Worm (Caenorhabditis elegans): Measurements from ENCODE around the gene srbc-61.
"Not testable (repeated sequence)": the region's sequence is repeated elsewhere in the genome, so short reads cannot be mapped to it uniquely, and the experiment has no call there.

srbc-61 gene

ce11 chrV:17460061-17460460 is 16.5 kb upstream of the srbc-61 start, which contains the start of gene srz-48:
Gene srz-48 (minus strand): TSS chrV:17460161.
- TF ChIP-seq lag-1 (GFP tag; IDR thresholded peaks at IDR 0.05) (no peak), snpc-3.4 (tag; optimal IDR thresholded peaks at IDR 0.05) (no peak)

- not testable (repeated sequence) for TF ChIP-seq snpc-1.3 (tag; optimal IDR thresholded peaks at IDR 0.05; ENCODE audit: insufficient read depth); ztf-26 (tag; optimal IDR thresholded peaks at IDR 0.05); let-607 (tag; optimal IDR thresholded peaks at IDR 0.05)
Measured at ce11 chrV:17464278-17464677, 12.3 kb upstream of the srbc-61 start, which contains the start of gene F20E11.7. Gene F20E11.7 (plus strand): TSS chrV:17464578.

- TF ChIP-seq athp-1 (tag; optimal IDR thresholded peaks at IDR 0.05), result no peak
- TF ChIP-seq cebp-1 (GFP tag; IDR thresholded peaks at IDR 0.05), result no peak
- no peak for TF ChIP-seq cebp-1 (tag; optimal IDR thresholded peaks at IDR 0.05)
- no peak for TF ChIP-seq hmg-1.2 (GFP tag; IDR thresholded peaks at IDR 0.05)
- TF ChIP-seq repo-1 (tag; optimal IDR thresholded peaks at IDR 0.05), result no peak
- no peak for TF ChIP-seq F33H1.4 (GFP tag; IDR thresholded peaks at IDR 0.05)
- TF ChIP-seq Y56A3A.18 (GFP tag; IDR thresholded peaks at IDR 0.05), result no peak
- no peak for TF ChIP-seq lin-26 (GFP tag; IDR thresholded peaks at IDR 0.05)
- no peak for TF ChIP-seq mcd-1 (GFP tag; IDR thresholded peaks at IDR 0.05)
- TF ChIP-seq ztf-26 (tag; optimal IDR thresholded peaks at IDR 0.05), result no peak
- no peak for TF ChIP-seq egl-18 (GFP tag; IDR thresholded peaks at IDR 0.05)
- no peak for TF ChIP-seq rpc-1 (optimal IDR thresholded peaks at IDR 0.05)
- TF ChIP-seq rpc-1 (tag; optimal IDR thresholded peaks at IDR 0.05), result no peak
- no peak for TF ChIP-seq pha-4 (tag; optimal IDR thresholded peaks at IDR 0.05)
- TF ChIP-seq Y53F4B.3 (GFP tag; IDR thresholded peaks at IDR 0.05), result no peak
- no peak for TF ChIP-seq atf-7 (tag; optimal IDR thresholded peaks at IDR 0.05)
- no peak for TF ChIP-seq rcor-1 (GFP tag; IDR thresholded peaks at IDR 0.05)
- no peak for TF ChIP-seq mxl-1 (tag; optimal IDR thresholded peaks at IDR 0.05)
- TF ChIP-seq ceh-100 (GFP tag; IDR thresholded peaks at IDR 0.05), result no peak
- TF ChIP-seq ztf-22 (GFP tag; optimal IDR thresholded peaks at IDR 0.05), result no peak
- no peak for TF ChIP-seq F52B5.7 (tag; optimal IDR thresholded peaks at IDR 0.05)
Measured at ce11 chrV:17466751-17467150, 9.8 kb upstream of the srbc-61 start, which contains the start of gene srw-72. Gene srw-72 (plus strand): TSS chrV:17467051.

ce11 chrV:17467881-17468280 is 8.7 kb upstream of the srbc-61 start:
- no peak for TF ChIP-seq snpc-4 (GFP tag; optimal IDR thresholded peaks at IDR 0.05)
- peak in 1 of 4 experiments; percentile 59 for TF ChIP-seq snpc-4 (tag; optimal IDR thresholded peaks at IDR 0.05)
- no peak for TF ChIP-seq B0261.1 (tag; optimal IDR thresholded peaks at IDR 0.05)

ce11 chrV:17469180-17469579 is 7.4 kb upstream of the srbc-61 start, which contains the start of gene F20E11.17:
Gene F20E11.17 (minus strand): TSS chrV:17469280.
- TF ChIP-seq somi-1 (GFP tag; optimal IDR thresholded peaks at IDR 0.05) (no peak), nhr-179 (tag; optimal IDR thresholded peaks at IDR 0.05) (no peak), F10E7.11 (tag; optimal IDR thresholded peaks at IDR 0.05) (no peak), hmg-1.2 (GFP tag; IDR thresholded peaks at IDR 0.05) (no peak), akir-1 (GFP tag; optimal IDR thresholded peaks at IDR 0.05) (no peak), sptf-2 (GFP tag; optimal IDR thresholded peaks at IDR 0.05) (no peak), nhr-90 (tag; optimal IDR thresholded peaks at IDR 0.05) (no peak), attf-5 (GFP tag; optimal IDR thresholded peaks at IDR 0.05) (no peak), Y67H2A.10 (GFP tag; conservative IDR thresholded peaks at IDR 0.05) (no peak), B0035.1 (tag; optimal IDR thresholded peaks at IDR 0.05) (no peak)
